Fruit fly (Drosophila melanogaster): ENCODE results near the gene mRpL28.

Gene mRpL28

DNA sequence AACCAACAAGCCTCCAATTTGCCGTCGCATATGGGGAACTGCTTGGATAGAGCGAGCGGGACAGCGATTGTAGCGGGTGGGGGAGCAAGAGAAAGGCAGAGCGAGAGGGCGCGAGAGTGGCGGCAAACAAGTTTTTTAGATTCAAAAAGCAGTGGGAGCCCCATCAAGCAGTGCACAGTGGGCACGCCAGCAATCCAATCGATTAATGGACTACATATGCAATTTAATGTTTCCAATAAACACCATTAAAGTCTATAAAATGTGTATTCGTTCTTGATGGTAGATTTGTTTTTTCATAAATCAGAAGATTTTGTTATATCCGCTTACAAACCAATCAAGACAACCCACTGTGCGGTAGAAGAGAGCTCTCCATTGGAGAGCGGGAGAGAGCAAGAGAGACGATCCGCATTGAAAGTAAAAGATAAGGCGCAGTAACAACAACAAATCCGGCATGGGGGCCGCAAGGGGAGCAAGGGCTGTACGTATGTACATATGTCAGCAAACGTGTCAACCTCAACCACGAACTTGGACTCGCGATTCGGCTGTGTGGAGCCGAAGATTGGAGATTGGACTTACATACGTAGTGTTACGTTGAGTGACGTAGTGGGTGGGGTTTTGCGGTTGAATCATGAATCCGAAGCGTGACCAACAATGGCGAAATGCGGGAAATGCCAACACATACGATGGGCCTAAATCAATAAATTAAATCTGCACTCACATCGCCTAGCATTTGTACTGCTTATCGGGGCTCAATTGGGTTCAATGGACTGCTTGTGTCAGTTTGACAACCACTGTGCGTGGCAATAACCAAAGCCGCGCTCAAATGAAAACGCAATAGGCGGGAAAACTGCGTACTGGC is 23.9 kb downstream of the mRpL28 start:
- TF ChIP-seq CG15710 (tag; optimal IDR thresholded peaks at IDR 0.05) (peak; percentile 98), CG8159 (tag; optimal IDR thresholded peaks at IDR 0.05) (peak; percentile 99), Snoo (tag; optimal IDR thresholded peaks at IDR 0.05) (peak; percentile 99), CG4496 (GFP tag; IDR thresholded peaks at IDR 0.05) (peak; percentile 100), CG17806 (tag; optimal IDR thresholded peaks at IDR 0.05) (peak; percentile 99), CG9948 (tag; optimal IDR thresholded peaks at IDR 0.05) (peak; percentile 99), Pif1A (GFP tag; optimal IDR thresholded peaks at IDR 0.05) (peak; percentile 99), CG32121 (GFP tag; IDR thresholded peaks at IDR 0.05) (peak; percentile 99), CG10348 (GFP tag; IDR thresholded peaks at IDR 0.05) (peak; percentile 96), fd96Ca (GFP tag; IDR thresholded peaks at IDR 0.05) (peak; percentile 99), gl (tag; optimal IDR thresholded peaks at IDR 0.05) (peak; percentile 98), EcR (GFP tag; optimal IDR thresholded peaks at IDR 0.05) (peak; percentile 95), CG8301 (tag; optimal IDR thresholded peaks at IDR 0.05) (peak; percentile 100), D1 (tag; optimal IDR thresholded peaks at IDR 0.05) (peak; percentile 94), CG13204 (GFP tag; optimal IDR thresholded peaks at IDR 0.05) (peak; percentile 96), CG12605 (GFP tag; IDR thresholded peaks at IDR 0.05) (peak; percentile 99), CG14655 (GFP tag; optimal IDR thresholded peaks at IDR 0.05) (peak; percentile 100), Ets98B (GFP tag; IDR thresholded peaks at IDR 0.05) (peak; percentile 100), CG34367 (tag; optimal IDR thresholded peaks at IDR 0.05) (peak; percentile 99), rn (GFP tag; IDR thresholded peaks at IDR 0.05) (peak; percentile 98), Pif1B (GFP tag; optimal IDR thresholded peaks at IDR 0.05) (peak; percentile 99)

dm6 chr2L:4998260-4998560 is 24.4 kb downstream of the mRpL28 start:
- TF ChIP-seq D1 (tag; optimal IDR thresholded peaks at IDR 0.05) (no peak), CG15710 (tag; optimal IDR thresholded peaks at IDR 0.05) (no peak), CG34367 (tag; optimal IDR thresholded peaks at IDR 0.05) (no peak), CG12605 (GFP tag; IDR thresholded peaks at IDR 0.05) (no peak), Pif1B (GFP tag; optimal IDR thresholded peaks at IDR 0.05) (no peak), CG17806 (tag; optimal IDR thresholded peaks at IDR 0.05) (no peak), EcR (GFP tag; optimal IDR thresholded peaks at IDR 0.05) (no peak), CG13204 (GFP tag; optimal IDR thresholded peaks at IDR 0.05) (no peak)

DNA sequence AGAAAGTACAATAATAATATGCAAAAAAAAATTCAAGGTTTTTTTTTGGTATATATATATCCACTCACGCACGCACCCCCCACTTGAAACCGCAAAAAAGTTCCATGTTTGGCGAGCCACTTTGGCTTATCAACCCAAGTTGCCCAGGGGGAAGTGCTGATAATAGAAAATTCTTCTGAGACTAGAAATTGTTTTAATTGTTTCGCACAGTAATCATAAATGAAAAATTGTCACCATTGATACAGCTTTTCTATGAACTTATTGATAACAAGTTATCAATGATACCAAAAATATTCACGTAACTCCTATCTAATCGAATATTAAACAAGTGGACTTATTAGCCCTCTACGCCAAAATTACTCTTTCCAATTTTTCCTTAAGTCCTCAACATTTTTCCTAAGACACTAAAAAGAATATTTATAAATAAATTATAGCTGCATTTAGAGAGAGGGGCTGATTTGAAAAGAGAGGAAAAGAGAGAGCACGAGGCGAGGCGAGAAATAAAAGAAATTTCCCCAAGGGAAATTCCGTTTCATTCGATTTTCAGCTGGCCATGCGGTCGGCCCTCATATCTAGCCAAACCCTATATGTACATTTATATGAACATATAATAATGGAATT is 24.9 kb downstream of the mRpL28 start:
- TF ChIP-seq Ets98B (GFP tag; IDR thresholded peaks at IDR 0.05) (no peak), EcR (GFP tag; optimal IDR thresholded peaks at IDR 0.05) (no peak), Snoo (tag; optimal IDR thresholded peaks at IDR 0.05) (no peak), CG17806 (tag; optimal IDR thresholded peaks at IDR 0.05) (no peak), Pif1A (GFP tag; optimal IDR thresholded peaks at IDR 0.05) (no peak), CG14655 (GFP tag; optimal IDR thresholded peaks at IDR 0.05) (no peak), CG9948 (tag; optimal IDR thresholded peaks at IDR 0.05) (no peak), fd96Ca (GFP tag; IDR thresholded peaks at IDR 0.05) (no peak), CG13204 (GFP tag; optimal IDR thresholded peaks at IDR 0.05) (no peak), CG10348 (GFP tag; IDR thresholded peaks at IDR 0.05) (no peak), gl (tag; optimal IDR thresholded peaks at IDR 0.05) (no peak), CG8301 (tag; optimal IDR thresholded peaks at IDR 0.05) (no peak), D1 (tag; optimal IDR thresholded peaks at IDR 0.05) (no peak), rn (GFP tag; IDR thresholded peaks at IDR 0.05) (no peak), CG12605 (GFP tag; IDR thresholded peaks at IDR 0.05) (no peak)

dm6 chr2L:4999389-5000032 is 25.7 kb downstream of the mRpL28 start:
- TF ChIP-seq rn (GFP tag; IDR thresholded peaks at IDR 0.05) = peak; percentile 83
- TF ChIP-seq CG12605 (GFP tag; IDR thresholded peaks at IDR 0.05) = peak; percentile 60
- TF ChIP-seq Snoo (tag; optimal IDR thresholded peaks at IDR 0.05) = peak; percentile 37
- TF ChIP-seq D1 (tag; optimal IDR thresholded peaks at IDR 0.05) = no peak
- TF ChIP-seq CG14655 (GFP tag; optimal IDR thresholded peaks at IDR 0.05) = peak; percentile 84
- peak; percentile 62 for TF ChIP-seq CG8159 (tag; optimal IDR thresholded peaks at IDR 0.05)
- peak; percentile 78 for TF ChIP-seq CG8301 (tag; optimal IDR thresholded peaks at IDR 0.05)
- peak; percentile 87 for TF ChIP-seq CG4496 (GFP tag; IDR thresholded peaks at IDR 0.05)
- TF ChIP-seq CG13204 (GFP tag; optimal IDR thresholded peaks at IDR 0.05) = no peak
- TF ChIP-seq fd96Ca (GFP tag; IDR thresholded peaks at IDR 0.05) = peak; percentile 92
- TF ChIP-seq Ets98B (GFP tag; IDR thresholded peaks at IDR 0.05) = peak; percentile 90
- peak; percentile 54 for TF ChIP-seq CG34367 (tag; optimal IDR thresholded peaks at IDR 0.05)
- TF ChIP-seq gl (tag; optimal IDR thresholded peaks at IDR 0.05) = no peak
- peak; percentile 48 for TF ChIP-seq CG17806 (tag; optimal IDR thresholded peaks at IDR 0.05)
- TF ChIP-seq CG15710 (tag; optimal IDR thresholded peaks at IDR 0.05) = peak; percentile 52
- TF ChIP-seq EcR (GFP tag; optimal IDR thresholded peaks at IDR 0.05) = peak; percentile 80
- TF ChIP-seq CG10348 (GFP tag; IDR thresholded peaks at IDR 0.05) = peak; percentile 36; the same call in 1 of the 2 replicates
- TF ChIP-seq CG9948 (tag; optimal IDR thresholded peaks at IDR 0.05) = peak; percentile 53
- TF ChIP-seq Pif1A (GFP tag; optimal IDR thresholded peaks at IDR 0.05) = peak; percentile 68
- TF ChIP-seq Pif1B (GFP tag; optimal IDR thresholded peaks at IDR 0.05) = peak; percentile 65
- TF ChIP-seq CG32121 (GFP tag; IDR thresholded peaks at IDR 0.05) = peak; percentile 87

- TF ChIP-seq D1 (tag; optimal IDR thresholded peaks at IDR 0.05) (peak; percentile 85), CG10348 (GFP tag; IDR thresholded peaks at IDR 0.05) (no peak), Ets98B (GFP tag; IDR thresholded peaks at IDR 0.05) (peak; percentile 66), Pif1B (GFP tag; optimal IDR thresholded peaks at IDR 0.05) (peak; percentile 85), EcR (GFP tag; optimal IDR thresholded peaks at IDR 0.05) (peak; percentile 47), CG32121 (GFP tag; IDR thresholded peaks at IDR 0.05) (peak; percentile 32), gl (tag; optimal IDR thresholded peaks at IDR 0.05) (peak; percentile 66), CG8301 (tag; optimal IDR thresholded peaks at IDR 0.05) (peak; percentile 70), CG8159 (tag; optimal IDR thresholded peaks at IDR 0.05) (peak; percentile 91), Pif1A (GFP tag; optimal IDR thresholded peaks at IDR 0.05) (peak; percentile 87), CG4496 (GFP tag; IDR thresholded peaks at IDR 0.05) (peak; percentile 63), CG14655 (GFP tag; optimal IDR thresholded peaks at IDR 0.05) (peak; percentile 84), rn (GFP tag; IDR thresholded peaks at IDR 0.05) (0 out of 2 replicates have a peak, but pooled peaks have one; percentile 7), CG15710 (tag; optimal IDR thresholded peaks at IDR 0.05) (peak; percentile 93), CG9948 (tag; optimal IDR thresholded peaks at IDR 0.05) (peak; percentile 87), CG13204 (GFP tag; optimal IDR thresholded peaks at IDR 0.05) (peak; percentile 83), Snoo (tag; optimal IDR thresholded peaks at IDR 0.05) (peak; percentile 73), CG17806 (tag; optimal IDR thresholded peaks at IDR 0.05) (peak; percentile 83), CG34367 (tag; optimal IDR thresholded peaks at IDR 0.05) (peak; percentile 85), fd96Ca (GFP tag; IDR thresholded peaks at IDR 0.05) (peak; percentile 69), CG12605 (GFP tag; IDR thresholded peaks at IDR 0.05) (peak; percentile 59; the same call in 1 of the 2 replicates)
Observed at dm6 chr2L:5000287-5000871, 26.6 kb downstream of the mRpL28 start.

Data from whole organism, pupa.